Fruit fly (Drosophila melanogaster) whole organism, prepupa: Measurements from ENCODE around the gene Arpc1.
A peak's percentile ranks its signal among the peaks of the same experiment; 100 is the strongest.

ENCODE experiments used
- Blimp-1 ChIP-seq: fragments of 200-800 bp; sonication (Bioruptor generic); optimal IDR thresholded peaks from 3 replicates; lab custom pipeline; 2017; ENCODE audit warnings: missing biosample characterization, missing genetic modification characterization, mild to moderate bottlenecking, moderate library complexity, missing genetic modification reagents
- CG10631 ChIP-seq: fragments of 200-800 bp; sonication (Bioruptor generic); optimal IDR thresholded peaks from 2 replicates; lab custom pipeline; 2016; ENCODE audit warnings: missing biosample characterization, missing genetic modification characterization
- CG10669 ChIP-seq: fragments of 200-800 bp; sonication (Bioruptor generic); optimal IDR thresholded peaks from 3 replicates; lab custom pipeline; 2018; ENCODE audit warnings: missing biosample characterization, mild to moderate bottlenecking, missing genetic modification characterization, moderate library complexity
- CG11294 ChIP-seq: fragments of 200-800 bp; sonication (Bioruptor generic); IDR thresholded peaks from 2 replicates; pipeline ENCODE4 v1.3.6; 2022; ENCODE audit warnings: missing biosample characterization, missing genetic modification characterization
- CG11762 ChIP-seq: fragments of 200-800 bp; sonication (Bioruptor generic); optimal IDR thresholded peaks from 3 replicates; lab custom pipeline; 2016; ENCODE audit warnings: missing biosample characterization, missing genetic modification characterization; ENCODE audit not compliant: insufficient read depth
- CG15336 ChIP-seq: fragments of 200-800 bp; sonication (Bioruptor generic); IDR thresholded peaks from 2 replicates; pipeline ENCODE4 v1.3.6; 2022; ENCODE audit warnings: missing biosample characterization, missing genetic modification characterization
- CG3032 ChIP-seq: fragments of 200-800 bp; optimal IDR thresholded peaks from 2 replicates; lab custom pipeline; 2019; ENCODE audit warnings: missing biosample characterization, mild to moderate bottlenecking, missing genetic modification characterization, moderate library complexity
- CG31627 ChIP-seq: fragments of 200-800 bp; sonication (Bioruptor generic); optimal IDR thresholded peaks from 3 replicates; lab custom pipeline; 2016; ENCODE audit warnings: missing biosample characterization, missing genetic modification characterization
- CG32006 ChIP-seq: fragments of 200-800 bp; sonication (Bioruptor generic); optimal IDR thresholded peaks from 3 replicates; lab custom pipeline; 2017; ENCODE audit warnings: missing biosample characterization, mild to moderate bottlenecking, missing genetic modification characterization
- CG34406 ChIP-seq: fragments of 200-800 bp; sonication (Bioruptor generic); optimal IDR thresholded peaks from 3 replicates; lab custom pipeline; 2016; ENCODE audit warnings: missing biosample characterization, missing genetic modification characterization
- CG6163 ChIP-seq: fragments of 200-800 bp; sonication (Bioruptor generic); IDR thresholded peaks from 3 replicates; pipeline ENCODE4 v1.3.6; 2022; ENCODE audit warnings: missing biosample characterization, missing genetic modification characterization
- CG6276 ChIP-seq: fragments of 200-800 bp; sonication (Bioruptor generic); optimal IDR thresholded peaks from 2 replicates; lab custom pipeline; 2017; ENCODE audit warnings: missing biosample characterization, mild to moderate bottlenecking, missing genetic modification characterization
- CG6792 ChIP-seq: fragments of 200-800 bp; sonication (Bioruptor generic); optimal IDR thresholded peaks from 3 replicates; lab custom pipeline; 2016; ENCODE audit warnings: missing biosample characterization, missing genetic modification characterization
- CG6854 ChIP-seq: fragments of 200-800 bp; sonication (Bioruptor generic); optimal IDR thresholded peaks from 2 replicates; lab custom pipeline; 2017; ENCODE audit warnings: missing biosample characterization, mild to moderate bottlenecking, missing genetic modification characterization
- CG7368 ChIP-seq: fragments of 200-800 bp; sonication (Bioruptor generic); optimal IDR thresholded peaks from 3 replicates; lab custom pipeline; 2016; ENCODE audit warnings: missing biosample characterization, missing genetic modification characterization
- CG8119 ChIP-seq: fragments of 200-800 bp; sonication (Bioruptor generic); IDR thresholded peaks from 3 replicates; pipeline ENCODE4 v1.3.6; 2022; ENCODE audit warnings: missing biosample characterization, missing genetic modification characterization
- CG8632 ChIP-seq: fragments of 200-800 bp; sonication (Bioruptor generic); optimal IDR thresholded peaks from 3 replicates; lab custom pipeline; 2016; ENCODE audit warnings: missing biosample characterization, missing genetic modification characterization
- Eip78C ChIP-seq: fragments of 200-800 bp; sonication (Bioruptor generic); peaks from one replicate; lab custom pipeline; 2016; ENCODE audit warnings: missing biosample characterization, missing genetic modification characterization
- Eip93F ChIP-seq: fragments of 200-800 bp; sonication (Bioruptor generic); optimal IDR thresholded peaks from 2 replicates; lab custom pipeline; 2016; ENCODE audit warnings: missing biosample characterization, mild to moderate bottlenecking, missing genetic modification characterization
- Ets96B ChIP-seq: fragments of 200-800 bp; optimal IDR thresholded peaks from 2 replicates; lab custom pipeline; 2019; ENCODE audit warnings: missing biosample characterization, mild to moderate bottlenecking, missing genetic modification characterization, moderate library complexity
- Hr38 ChIP-seq: sonication (Bioruptor generic); optimal IDR thresholded peaks from 2 replicates; lab custom pipeline; 2016; ENCODE audit warnings: missing biosample characterization, missing genetic modification characterization
- Hr39 ChIP-seq: fragments of 200-800 bp; sonication (Bioruptor generic); optimal IDR thresholded peaks from 2 replicates; lab custom pipeline; 2016; ENCODE audit warnings: missing biosample characterization, missing genetic modification characterization
- Hr4 ChIP-seq: fragments of 200-800 bp; sonication (Bioruptor generic); optimal IDR thresholded peaks from 3 replicates; lab custom pipeline; 2016; ENCODE audit warnings: missing biosample characterization, missing genetic modification characterization
- Lpt ChIP-seq: fragments of 200-800 bp; sonication (Bioruptor generic); optimal IDR thresholded peaks from 3 replicates; lab custom pipeline; 2016; ENCODE audit warnings: missing biosample characterization, missing genetic modification characterization
- Met ChIP-seq: fragments of 200-800 bp; sonication (Bioruptor generic); optimal IDR thresholded peaks from 3 replicates; lab custom pipeline; 2016; ENCODE audit warnings: missing biosample characterization, missing genetic modification characterization
- Sox102F ChIP-seq: fragments of 200-800 bp; sonication (Bioruptor generic); optimal IDR thresholded peaks from 2 replicates; lab custom pipeline; 2016; ENCODE audit warnings: missing biosample characterization, mild to moderate bottlenecking, missing genetic modification characterization
- Sox15 ChIP-seq: fragments of 200-800 bp; sonication (Bioruptor generic); optimal IDR thresholded peaks from 3 replicates; lab custom pipeline; 2016; ENCODE audit warnings: missing biosample characterization, missing genetic modification characterization
- achi ChIP-seq: fragments of 200-800 bp; sonication (Bioruptor generic); optimal IDR thresholded peaks from 3 replicates; lab custom pipeline; 2016; ENCODE audit warnings: missing biosample characterization, missing genetic modification characterization
- cyc ChIP-seq: fragments of 200-800 bp; sonication (Bioruptor generic); optimal IDR thresholded peaks from 3 replicates; lab custom pipeline; 2016; ENCODE audit warnings: missing biosample characterization, missing genetic modification characterization
- dsx ChIP-seq: fragments of 200-800 bp; optimal IDR thresholded peaks from 3 replicates; lab custom pipeline; 2019; ENCODE audit warnings: missing biosample characterization, mild to moderate bottlenecking, missing genetic modification characterization, moderate library complexity; ENCODE audit not compliant: poor library complexity, severe bottlenecking
- fd85E ChIP-seq: fragments of 200-800 bp; sonication (Bioruptor generic); optimal IDR thresholded peaks from 3 replicates; lab custom pipeline; 2016; ENCODE audit warnings: missing biosample characterization, missing genetic modification characterization
- fkh ChIP-seq: fragments of 200-800 bp; sonication (Bioruptor generic); optimal IDR thresholded peaks from 3 replicates; lab custom pipeline; 2017; ENCODE audit warnings: missing biosample characterization, mild to moderate bottlenecking, missing genetic modification characterization, moderate library complexity
- lz ChIP-seq: fragments of 200-800 bp; sonication (Bioruptor generic); optimal IDR thresholded peaks from 3 replicates; lab custom pipeline; 2016; ENCODE audit warnings: missing biosample characterization, missing genetic modification characterization
- pdm3 ChIP-seq: fragments of 200-800 bp; sonication (Bioruptor generic); optimal IDR thresholded peaks from 3 replicates; lab custom pipeline; 2016; ENCODE audit warnings: missing biosample characterization, missing genetic modification characterization
- salr ChIP-seq, 2 experiments: fragments of 200-800 bp; sonication (Bioruptor generic); optimal IDR thresholded peaks; 3 replicates each; lab custom pipeline; 2016 to 2018; ENCODE audit warnings: missing biosample characterization in 2 of 2, missing genetic modification characterization in 2 of 2, mild to moderate bottlenecking in 1 of 2
- ss ChIP-seq, 2 experiments: fragments of 200-800 bp; sonication (Bioruptor generic); optimal IDR thresholded peaks; 2 replicates in 1 of 2; 3 replicates in 1 of 2; lab custom pipeline; 2017 to 2018; ENCODE audit warnings: mild to moderate bottlenecking in 2 of 2, missing biosample characterization in 2 of 2, missing genetic modification characterization in 2 of 2, moderate library complexity in 1 of 2
- svp ChIP-seq: fragments of 200-800 bp; sonication (Bioruptor generic); peaks from one replicate; lab custom pipeline; 2016; ENCODE audit warnings: missing biosample characterization, missing genetic modification characterization
- topi ChIP-seq: fragments of 200-800 bp; sonication (Bioruptor generic); optimal IDR thresholded peaks from 3 replicates; lab custom pipeline; 2016; ENCODE audit warnings: missing biosample characterization, missing genetic modification characterization
- vri ChIP-seq: fragments of 200-800 bp; sonication (Bioruptor generic); optimal IDR thresholded peaks from 3 replicates; lab custom pipeline; 2016; ENCODE audit warnings: missing biosample characterization, mild to moderate bottlenecking, missing genetic modification characterization

Arpc1 gene

dm6 chr2L:13839744-13840151 lies 10.2 kb upstream of the Arpc1 start (continued):
- TF ChIP-seq Hr4 (GFP tag; lab: Kevin White, UChicago), result peak; percentile 95
- TF ChIP-seq pdm3, result peak; percentile 91
- peak; percentile 84 for TF ChIP-seq CG3032
- TF ChIP-seq CG10631 (GFP tag; lab: Kevin White, UChicago), result peak; percentile 88
- TF ChIP-seq CG10669 (GFP tag; lab: Kevin White, UChicago), result peak; percentile 82
- TF ChIP-seq CG11294 (GFP tag; lab: Robert Waterston, UW), result peak; percentile 87
- peak; percentile 82 for TF ChIP-seq dsx (GFP tag; lab: Kevin White, UChicago)
- peak; percentile 74 for TF ChIP-seq Eip93F (GFP tag; lab: Kevin White, UChicago)
- TF ChIP-seq Sox102F (GFP tag; lab: Kevin White, UChicago), result peak; percentile 91
- peak; percentile 77 for TF ChIP-seq vri (GFP tag; lab: Kevin White, UChicago)
- TF ChIP-seq CG34406 (GFP tag; lab: Kevin White, UChicago), result peak; percentile 90
- TF ChIP-seq Lpt (GFP tag; lab: Kevin White, UChicago), result peak; percentile 93
- peak; percentile 53 for TF ChIP-seq fd85E
- peak; percentile 86; the same call in 2 of the 3 replicates for TF ChIP-seq CG6163 (GFP tag; lab: Robert Waterston, UW)
- peak; percentile 15 to 92 for TF ChIP-seq salr (GFP tag; optimal IDR thresholded peaks at IDR 0.05; lab: Kevin White, UChicago)
- TF ChIP-seq CG6276 (GFP tag; lab: Kevin White, UChicago), result peak; percentile 88
- peak; percentile 96 for TF ChIP-seq CG8119 (GFP tag; lab: Robert Waterston, UW)
- peak; percentile 96 for TF ChIP-seq Met (GFP tag; lab: Kevin White, UChicago)
- peak; percentile 72 for TF ChIP-seq CG7368 (GFP tag; lab: Kevin White, UChicago)
- peak; percentile 95 for TF ChIP-seq CG32006 (GFP tag; lab: Kevin White, UChicago)
- TF ChIP-seq CG8632, result peak; percentile 91
- TF ChIP-seq Eip78C (GFP tag; lab: Kevin White, UChicago), result peak; percentile 98
- peak; percentile 89 for TF ChIP-seq CG6792 (GFP tag; lab: Kevin White, UChicago)
- TF ChIP-seq topi (GFP tag; lab: Kevin White, UChicago), result peak; percentile 95

dm6 chr2L:13838647-13839390 lies 9.3 kb upstream of the Arpc1 start:
- TF ChIP-seq lz (GFP tag; lab: Kevin White, UChicago) (peak; percentile 20), achi (GFP tag; lab: Kevin White, UChicago) (no peak), Eip93F (GFP tag; lab: Kevin White, UChicago) (peak; percentile 7), CG6854 (GFP tag; lab: Kevin White, UChicago) (no peak), fkh (GFP tag; lab: Kevin White, UChicago) (peak; percentile 42), CG15336 (GFP tag; lab: Robert Waterston, UW) (0 out of 2 replicates have a peak, but pooled peaks have one; percentile 18), CG6792 (GFP tag; lab: Kevin White, UChicago) (no peak), CG11762 (GFP tag; lab: Kevin White, UChicago) (no peak), Eip78C (GFP tag; lab: Kevin White, UChicago) (peak; percentile 68), Sox15 (GFP tag; lab: Kevin White, UChicago) (no peak), CG31627 (GFP tag; lab: Kevin White, UChicago) (peak; percentile 17), Hr39 (GFP tag; lab: Kevin White, UChicago) (peak; percentile 3), vri (GFP tag; lab: Kevin White, UChicago) (peak; percentile 3), Met (GFP tag; lab: Kevin White, UChicago) (peak; percentile 30)
- TF ChIP-seq, all 60 proteins: peak for 9

dm6 chr2L:13837579-13837978 lies 8.0 kb upstream of the Arpc1 start:
- TF ChIP-seq vri (GFP tag; lab: Kevin White, UChicago) (peak; percentile 16), Eip78C (GFP tag; lab: Kevin White, UChicago) (peak; percentile 79), svp (peak; percentile 92), cyc (GFP tag; lab: Kevin White, UChicago) (no peak), Hr38 (no peak), fkh (GFP tag; lab: Kevin White, UChicago) (no peak), Blimp-1 (GFP tag; lab: Kevin White, UChicago) (peak; percentile 29), topi (GFP tag; lab: Kevin White, UChicago) (peak; percentile 4), CG6163 (GFP tag; lab: Robert Waterston, UW) (0 out of 3 replicates have a peak, but pooled peaks have one; percentile 35), ss (GFP tag; optimal IDR thresholded peaks at IDR 0.05; lab: Kevin White, UChicago) (peak in 1 of 2 experiments; percentile 60), Met (GFP tag; lab: Kevin White, UChicago) (no peak), Lpt (GFP tag; lab: Kevin White, UChicago) (peak; percentile 20), Ets96B (no peak)
